Worm (Caenorhabditis elegans) whole organism, late embryonic: ENCODE data around the gene mec-18.

ENCODE experiments used
- C38D4.7 ChIP-seq: fragments of 200-800 bp; sonication (Bioruptor generic); optimal IDR thresholded peaks from 2 replicates; lab custom pipeline; 2018; ENCODE audit warnings: mild to moderate bottlenecking, missing genetic modification characterization, moderate library complexity, missing compliant biosample characterization
- F13H6.1 ChIP-seq: sonication (generic microtip); optimal IDR thresholded peaks from 2 replicates; lab custom pipeline; 2016; ENCODE audit warnings: missing genetic modification characterization, missing compliant biosample characterization
- K09A11.1 ChIP-seq: sonication (generic microtip); optimal IDR thresholded peaks from 2 replicates; lab custom pipeline; 2017; ENCODE audit warnings: antibody characterized with exemption, mild to moderate bottlenecking, missing genetic modification characterization, missing compliant biosample characterization; ENCODE audit not compliant: insufficient read depth
- Y22D7AL.16 ChIP-seq: sonication (generic microtip); optimal IDR thresholded peaks from 2 replicates; lab custom pipeline; 2016; ENCODE audit warnings: missing genetic modification characterization, missing compliant biosample characterization
- ahr-1 ChIP-seq: sonication (generic microtip); optimal IDR thresholded peaks from 2 replicates; lab custom pipeline; 2016; ENCODE audit warnings: missing genetic modification characterization, missing compliant biosample characterization
- ceh-14 ChIP-seq: sonication (generic microtip); optimal IDR thresholded peaks from 2 replicates; lab custom pipeline; 2016; ENCODE audit warnings: missing genotype, missing genetic modification characterization, missing compliant biosample characterization
- ceh-19 ChIP-seq: fragments of 200-800 bp; sonication (Bioruptor generic); optimal IDR thresholded peaks from 2 replicates; lab custom pipeline; 2018; ENCODE audit warnings: mild to moderate bottlenecking, missing genetic modification characterization, missing compliant biosample characterization
- ceh-24 ChIP-seq: sonication (generic microtip); optimal IDR thresholded peaks from 2 replicates; lab custom pipeline; 2016; ENCODE audit warnings: mild to moderate bottlenecking, missing genetic modification characterization, missing compliant biosample characterization
- ceh-31 ChIP-seq: sonication (generic microtip); optimal IDR thresholded peaks from 2 replicates; lab custom pipeline; 2016; ENCODE audit warnings: missing genetic modification characterization, missing compliant biosample characterization
- ceh-34 ChIP-seq: sonication (generic microtip); optimal IDR thresholded peaks from 2 replicates; lab custom pipeline; 2016; ENCODE audit warnings: mild to moderate bottlenecking, missing genetic modification characterization, missing compliant biosample characterization
- ceh-45 ChIP-seq: fragments of 200-800 bp; sonication (Bioruptor generic); IDR thresholded peaks from 2 replicates; pipeline ENCODE4 v1.3.6; 2022; ENCODE audit warnings: missing genetic modification reagents, missing genetic modification characterization, missing compliant biosample characterization
- ceh-48 ChIP-seq: sonication (generic microtip); optimal IDR thresholded peaks from 2 replicates; lab custom pipeline; 2016; ENCODE audit warnings: missing genetic modification characterization, inconsistent platforms, missing compliant biosample characterization
- ceh-9 ChIP-seq: sonication (generic microtip); optimal IDR thresholded peaks from 2 replicates; lab custom pipeline; 2016; ENCODE audit warnings: mild to moderate bottlenecking, missing genetic modification characterization, inconsistent platforms, missing compliant biosample characterization
- dmd-4 ChIP-seq: sonication (generic microtip); optimal IDR thresholded peaks from 2 replicates; lab custom pipeline; 2016; ENCODE audit warnings: borderline replicate concordance, missing genetic modification characterization, missing compliant biosample characterization
- fax-1 ChIP-seq: sonication (generic microtip); optimal IDR thresholded peaks from 2 replicates; lab custom pipeline; 2016; ENCODE audit warnings: missing genotype, missing genetic modification characterization, missing compliant biosample characterization
- fkh-10 ChIP-seq: fragments of 150-350 bp; optimal IDR thresholded peaks from 2 replicates; lab custom pipeline; 2014; ENCODE audit warnings: missing biosample characterization, missing genetic modification reagents, missing genetic modification characterization
- gmeb-2 ChIP-seq: sonication (generic microtip); optimal IDR thresholded peaks from 2 replicates; lab custom pipeline; 2016; ENCODE audit warnings: missing genetic modification characterization, inconsistent platforms, missing compliant biosample characterization
- hlh-15 ChIP-seq: sonication (generic microtip); optimal IDR thresholded peaks from 2 replicates; lab custom pipeline; 2016; ENCODE audit warnings: missing genetic modification characterization, missing compliant biosample characterization
- hlh-6 ChIP-seq: sonication (generic microtip); optimal IDR thresholded peaks from 2 replicates; lab custom pipeline; 2016; ENCODE audit warnings: missing genotype, missing genetic modification characterization, missing compliant biosample characterization
- hlh-8 ChIP-seq: sonication (generic microtip); optimal IDR thresholded peaks from 2 replicates; lab custom pipeline; 2016; ENCODE audit warnings: missing genotype, missing genetic modification characterization, missing compliant biosample characterization
- lim-6 ChIP-seq: sonication (generic microtip); optimal IDR thresholded peaks from 2 replicates; lab custom pipeline; 2016; ENCODE audit warnings: missing genetic modification characterization, missing compliant biosample characterization
- lin-11 ChIP-seq: fragments of 200-800 bp; sonication (Bioruptor generic); optimal IDR thresholded peaks from 2 replicates; lab custom pipeline; 2018; ENCODE audit warnings: mild to moderate bottlenecking, missing genetic modification characterization, missing compliant biosample characterization
- mec-3 ChIP-seq: sonication (generic microtip); optimal IDR thresholded peaks from 2 replicates; lab custom pipeline; 2016; ENCODE audit warnings: borderline replicate concordance, missing genetic modification characterization, missing compliant biosample characterization
- nfya-1 ChIP-seq: sonication (generic microtip); optimal IDR thresholded peaks from 2 replicates; lab custom pipeline; 2017; ENCODE audit warnings: missing genetic modification characterization, mild to moderate bottlenecking, missing compliant biosample characterization, antibody characterized with exemption, moderate library complexity
- nhr-232 ChIP-seq: sonication (generic microtip); optimal IDR thresholded peaks from 2 replicates; lab custom pipeline; 2016; ENCODE audit warnings: missing genetic modification characterization, missing compliant biosample characterization
- npax-4 ChIP-seq: sonication (generic microtip); optimal IDR thresholded peaks from 2 replicates; lab custom pipeline; 2016; ENCODE audit warnings: missing genetic modification characterization, missing compliant biosample characterization
- odd-2 ChIP-seq: sonication (generic microtip); optimal IDR thresholded peaks from 2 replicates; lab custom pipeline; 2017; ENCODE audit warnings: antibody characterized with exemption, mild to moderate bottlenecking, missing genetic modification characterization, missing compliant biosample characterization
- pag-3 ChIP-seq: sonication (generic microtip); optimal IDR thresholded peaks from 2 replicates; lab custom pipeline; 2016; ENCODE audit warnings: missing compliant biosample characterization, missing genetic modification characterization, borderline replicate concordance
- pax-1 ChIP-seq: fragments of 150-350 bp; optimal IDR thresholded peaks from 2 replicates; lab custom pipeline; 2014; ENCODE audit warnings: missing biosample characterization, missing genetic modification characterization
- pqm-1 ChIP-seq: sonication (generic microtip); optimal IDR thresholded peaks from 2 replicates; lab custom pipeline; 2016; ENCODE audit warnings: missing genetic modification characterization, missing compliant biosample characterization
- pros-1 ChIP-seq: fragments of 150-350 bp; optimal IDR thresholded peaks from 2 replicates; lab custom pipeline; 2014; ENCODE audit warnings: missing biosample characterization, missing genetic modification reagents, missing genetic modification characterization
- ref-2 ChIP-seq: sonication (generic microtip); optimal IDR thresholded peaks from 2 replicates; lab custom pipeline; 2016; ENCODE audit warnings: missing genetic modification characterization, missing compliant biosample characterization
- rnt-1 ChIP-seq: sonication (generic microtip); optimal IDR thresholded peaks from 2 replicates; lab custom pipeline; 2016; ENCODE audit warnings: missing genetic modification characterization, missing compliant biosample characterization
- sdc-2 ChIP-seq: sonication (generic microtip); optimal IDR thresholded peaks from 2 replicates; lab custom pipeline; 2016; ENCODE audit warnings: missing genotype, missing genetic modification characterization, missing compliant biosample characterization
- sox-2 ChIP-seq: fragments of 200-800 bp; sonication (Bioruptor generic); IDR thresholded peaks from 2 replicates; pipeline ENCODE4 v1.3.6; 2022; ENCODE audit warnings: missing genetic modification reagents, missing genetic modification characterization, missing compliant biosample characterization
- sox-4 ChIP-seq: sonication (generic microtip); optimal IDR thresholded peaks from 2 replicates; lab custom pipeline; 2017; ENCODE audit warnings: mild to moderate bottlenecking, missing genetic modification characterization, inconsistent platforms, missing compliant biosample characterization
- tbx-2 ChIP-seq: sonication (generic microtip); optimal IDR thresholded peaks from 2 replicates; lab custom pipeline; 2016; ENCODE audit warnings: missing genetic modification characterization, missing compliant biosample characterization
- tbx-7 ChIP-seq: sonication (generic microtip); optimal IDR thresholded peaks from 2 replicates; lab custom pipeline; 2016; ENCODE audit warnings: missing genotype, missing genetic modification characterization, missing compliant biosample characterization
- ttx-3 ChIP-seq: sonication (generic microtip); optimal IDR thresholded peaks from 2 replicates; lab custom pipeline; 2016; ENCODE audit warnings: missing genetic modification reagents, missing genetic modification characterization, missing compliant biosample characterization
- unc-3 ChIP-seq, 2 experiments: fragments of 200-800 bp in 1 of 2; sonication (Bioruptor generic) in 1 of 2; sonication (generic microtip) in 1 of 2; conservative IDR thresholded peaks in 1 of 2; optimal IDR thresholded peaks in 1 of 2; 2 replicates each; pipeline versions ENCODE4 v1.3.6 to Lab custom; 2016 to 2022; ENCODE audit warnings: missing compliant biosample characterization in 2 of 2, missing genetic modification characterization in 2 of 2, missing genetic modification reagents in 1 of 2
- unc-42 ChIP-seq: sonication (generic microtip); optimal IDR thresholded peaks from 2 replicates; lab custom pipeline; 2016; ENCODE audit warnings: missing genotype, missing genetic modification characterization, missing compliant biosample characterization
- unc-55 ChIP-seq: sonication (generic microtip); optimal IDR thresholded peaks from 2 replicates; lab custom pipeline; 2017; ENCODE audit warnings: missing biosample characterization, missing genetic modification reagents, missing genetic modification characterization
- unc-86 ChIP-seq: sonication (generic microtip); optimal IDR thresholded peaks from 2 replicates; lab custom pipeline; 2016; ENCODE audit warnings: missing genetic modification characterization, missing compliant biosample characterization
- ztf-16 ChIP-seq: sonication (generic microtip); optimal IDR thresholded peaks from 2 replicates; lab custom pipeline; 2017; ENCODE audit warnings: missing genetic modification characterization, missing compliant biosample characterization

mec-18 gene

DNA sequence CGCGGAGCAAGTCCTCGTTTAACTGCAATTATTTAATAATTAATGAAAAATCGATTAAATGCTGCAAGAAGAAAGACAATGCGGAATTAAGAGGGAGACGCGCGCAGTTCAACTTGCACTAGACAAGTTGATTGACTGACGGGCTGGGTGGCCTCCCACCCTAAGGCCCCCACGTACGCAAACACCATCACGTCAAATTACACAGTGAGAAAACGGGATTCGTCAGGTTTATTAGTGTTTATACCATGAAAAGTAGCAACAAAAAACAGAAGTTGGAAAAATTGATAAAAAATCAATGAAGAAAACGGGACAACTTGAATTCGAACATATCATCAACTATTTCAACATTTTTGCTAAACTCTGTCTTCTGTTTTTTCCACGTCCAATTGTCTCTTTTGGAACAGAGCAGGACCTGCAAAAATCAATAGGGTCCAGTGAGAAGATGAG lies 33.6 kb upstream of the mec-18 start:
- TF ChIP-seq lim-6 (tag; lab: Kevin White, UChicago) (no peak), pqm-1 (no peak), unc-3 (GFP tag; conservative IDR thresholded peaks at IDR 0.05; lab: Robert Waterston, UW) (0 out of 2 replicates have a peak, but pooled peaks have one; percentile 27), unc-3 (tag; optimal IDR thresholded peaks at IDR 0.05; lab: Kevin White, UChicago) (no peak), dmd-4 (tag; lab: Kevin White, UChicago) (no peak), ttx-3 (peak; percentile 24), ceh-19 (GFP tag; lab: Kevin White, UChicago) (no peak), gmeb-2 (no peak), pag-3 (tag; lab: Kevin White, UChicago) (no peak), sox-2 (GFP tag; lab: Robert Waterston, UW) (no peak), ztf-16 (no peak), odd-2 (tag; lab: Kevin White, UChicago) (no peak), fkh-10 (no peak), hlh-15 (tag; lab: Kevin White, UChicago) (no peak), ceh-31 (tag; lab: Kevin White, UChicago) (peak; percentile 65), nfya-1 (tag; lab: Kevin White, UChicago) (peak; percentile 13), hlh-8 (tag; lab: Kevin White, UChicago) (no peak), ceh-14 (tag; lab: Kevin White, UChicago) (peak; percentile 55), K09A11.1 (tag; lab: Kevin White, UChicago) (no peak), fax-1 (tag; lab: Kevin White, UChicago) (no peak), tbx-7 (tag; lab: Kevin White, UChicago) (no peak), ceh-34 (peak; percentile 26), sdc-2 (tag; lab: Kevin White, UChicago) (peak; percentile 47), unc-42 (tag; lab: Kevin White, UChicago) (peak; percentile 18), unc-55 (GFP tag; lab: Kevin White, UChicago) (peak; percentile 84), rnt-1 (tag; lab: Kevin White, UChicago) (no peak), unc-86 (peak; percentile 5), ceh-24 (tag; lab: Kevin White, UChicago) (no peak), ref-2 (tag; lab: Kevin White, UChicago) (peak; percentile 32), ceh-48 (tag; lab: Kevin White, UChicago) (peak; percentile 64), ahr-1 (tag; lab: Kevin White, UChicago) (no peak), hlh-6 (tag; lab: Kevin White, UChicago) (no peak)

DNA sequence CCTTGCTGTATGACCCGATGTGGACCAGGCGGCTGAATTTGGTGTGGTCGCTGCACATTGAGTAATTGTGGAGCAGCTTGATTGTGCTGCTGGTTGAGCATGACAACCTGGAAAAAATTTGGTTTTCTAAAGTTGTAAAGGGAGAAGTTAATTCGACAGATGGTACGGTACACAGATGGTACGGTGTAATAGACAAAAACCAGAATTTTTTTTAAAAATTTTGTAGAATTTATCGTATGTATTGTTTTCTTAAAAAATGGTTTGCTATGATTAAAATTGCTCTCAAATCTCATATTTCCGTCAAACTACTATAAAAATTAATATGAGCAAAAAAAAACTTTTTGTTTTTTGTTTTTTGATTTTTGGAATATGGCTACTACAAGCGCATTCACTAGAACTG lies 32.8 kb upstream of the mec-18 start, which contains the start of gene pqn-15:
Gene pqn-15 (minus strand): TSS at position 101 of the 400 bp plus-strand sequence.
- TF ChIP-seq nhr-232 (tag; lab: Kevin White, UChicago): no peak
- no peak for TF ChIP-seq ceh-9
- TF ChIP-seq npax-4 (tag; lab: Kevin White, UChicago): no peak
- no peak for TF ChIP-seq tbx-2 (tag; lab: Kevin White, UChicago)
- no peak for TF ChIP-seq nfya-1 (tag; lab: Kevin White, UChicago)
- no peak for TF ChIP-seq Y22D7AL.16 (tag; lab: Kevin White, UChicago)
- no peak for TF ChIP-seq pros-1 (tag; lab: Kevin White, UChicago)
- no peak for TF ChIP-seq pax-1 (tag; lab: Kevin White, UChicago)
- no peak for TF ChIP-seq mec-3
- TF ChIP-seq ceh-45 (GFP tag; lab: Robert Waterston, UW): no peak
- no peak for TF ChIP-seq C38D4.7 (GFP tag; lab: Kevin White, UChicago)
- TF ChIP-seq F13H6.1 (tag; lab: Kevin White, UChicago): no peak
- TF ChIP-seq sox-4 (tag; lab: Kevin White, UChicago): no peak
- TF ChIP-seq lin-11 (tag; lab: Kevin White, UChicago): no peak
